Fruit fly (Drosophila melanogaster): ENCODE measurements around the gene Tsp39D.

Gene Tsp39D

DNA sequence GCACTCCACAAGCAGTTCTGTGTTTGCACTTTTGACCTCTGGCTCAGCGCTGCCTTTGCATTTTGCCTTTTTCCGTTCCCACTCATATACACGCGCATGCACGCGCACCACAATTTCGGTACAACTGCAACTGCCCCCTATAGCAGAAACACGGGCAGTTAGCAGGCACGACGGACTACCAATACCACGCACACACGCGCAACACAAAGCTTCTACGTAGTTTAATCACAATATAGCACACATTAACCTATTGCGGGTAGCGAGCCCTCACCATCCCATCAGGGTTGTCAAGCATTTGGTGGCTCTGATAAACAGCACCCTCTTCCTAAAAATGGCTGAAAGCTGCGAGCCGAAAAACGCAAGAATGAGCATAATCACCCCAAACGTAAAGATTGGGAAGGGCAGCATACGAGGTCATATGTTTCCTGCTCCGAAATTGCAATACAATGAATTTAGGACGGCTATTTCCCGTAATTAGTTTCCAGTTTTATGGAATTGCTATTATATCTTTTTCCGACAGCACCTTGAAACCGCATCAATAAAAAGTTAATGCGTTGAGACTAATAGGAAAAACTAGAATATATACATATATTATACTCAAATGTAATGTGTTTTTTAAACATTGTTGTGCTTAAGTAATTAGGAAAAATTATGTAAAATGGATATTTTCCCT is 34.5 kb upstream of the Tsp39D start, which contains the start of gene Mondo (continued):
- TF ChIP-seq CG10543 (GFP tag; optimal IDR thresholded peaks at IDR 0.05) (peak; percentile 11), CG18011 (GFP tag; optimal IDR thresholded peaks at IDR 0.05) (no peak), CG31441 (GFP tag; IDR thresholded peaks at IDR 0.05) (peak; percentile 43; the same call in 1 of the 2 replicates), CG12071 (GFP tag; optimal IDR thresholded peaks at IDR 0.05) (no peak), CG3847 (GFP tag; IDR thresholded peaks at IDR 0.05) (peak; percentile 59), CG16863 (GFP tag; optimal IDR thresholded peaks at IDR 0.05) (no peak), ac (GFP tag; optimal IDR thresholded peaks at IDR 0.05) (no peak), CG9609 (GFP tag; optimal IDR thresholded peaks at IDR 0.05) (peak; percentile 46), CG9727 (GFP tag; optimal IDR thresholded peaks at IDR 0.05) (no peak), Hmx (GFP tag; optimal IDR thresholded peaks at IDR 0.05) (no peak), Camta (GFP tag; optimal IDR thresholded peaks at IDR 0.05) (no peak), CG7839 (tag; optimal IDR thresholded peaks at IDR 0.05) (peak; percentile 63), psq (GFP tag; optimal IDR thresholded peaks at IDR 0.05) (no peak), MBD-R2 (GFP tag; IDR thresholded peaks at IDR 0.05) (peak; percentile 58), CrebB (tag; optimal IDR thresholded peaks at IDR 0.05) (no peak), CG18619 (GFP tag; optimal IDR thresholded peaks at IDR 0.05) (no peak), CG12942 (GFP tag; optimal IDR thresholded peaks at IDR 0.05) (no peak), CG4282 (GFP tag; optimal IDR thresholded peaks at IDR 0.05) (no peak), Eip74EF (GFP tag; optimal IDR thresholded peaks at IDR 0.05) (no peak), Sox100B (GFP tag; optimal IDR thresholded peaks at IDR 0.05) (peak; percentile 3), Elba2 (GFP tag; optimal IDR thresholded peaks at IDR 0.05) (no peak), CG17328 (GFP tag; IDR thresholded peaks at IDR 0.05) (no peak; the same call in 1 of the 2 replicates), maf-S (GFP tag; optimal IDR thresholded peaks at IDR 0.05) (no peak), trem (tag; optimal IDR thresholded peaks at IDR 0.05) (peak; percentile 15), rib (GFP tag; IDR thresholded peaks at IDR 0.05) (no peak), pho (GFP tag; optimal IDR thresholded peaks at IDR 0.05) (peak; percentile 17), Hsf (GFP tag; optimal IDR thresholded peaks at IDR 0.05) (no peak), tna (GFP tag; IDR thresholded peaks at IDR 0.05; ENCODE audit: partially characterized antibody) (no peak), CG12219 (GFP tag; optimal IDR thresholded peaks at IDR 0.05) (no peak), CG2129 (GFP tag; IDR thresholded peaks at IDR 0.05; ENCODE audit: partially characterized antibody) (no peak), Doc3 (GFP tag; IDR thresholded peaks at IDR 0.05; ENCODE audit: partially characterized antibody) (no peak), Dip3 (GFP tag; optimal IDR thresholded peaks at IDR 0.05) (no peak), eve (GFP tag; optimal IDR thresholded peaks at IDR 0.05) (no peak), dan (GFP tag; IDR thresholded peaks at IDR 0.05) (no peak), run (tag; optimal IDR thresholded peaks at IDR 0.05) (peak; percentile 4), Asciz (GFP tag; optimal IDR thresholded peaks at IDR 0.05) (peak; percentile 9), TFAM (GFP tag; optimal IDR thresholded peaks at IDR 0.05) (no peak), CG4360 (GFP tag; IDR thresholded peaks at IDR 0.05) (no peak), sima (GFP tag; optimal IDR thresholded peaks at IDR 0.05) (no peak), HLHmδ (GFP tag; optimal IDR thresholded peaks at IDR 0.05) (no peak), Max (GFP tag; optimal IDR thresholded peaks at IDR 0.05) (no peak), ATbp (GFP tag; optimal IDR thresholded peaks at IDR 0.05) (no peak), CG14965 (GFP tag; optimal IDR thresholded peaks at IDR 0.05; ENCODE audit: borderline replicate concordance) (no peak), ems (GFP tag; optimal IDR thresholded peaks at IDR 0.05) (peak; percentile 3), D (optimal IDR thresholded peaks at IDR 0.05) (no peak), D (GFP tag; optimal IDR thresholded peaks at IDR 0.05) (no peak), CG4707 (GFP tag; optimal IDR thresholded peaks at IDR 0.05) (no peak), dysf (GFP tag; IDR thresholded peaks at IDR 0.05) (no peak; the same call in 2 of the 3 replicates), esg (GFP tag; conservative IDR thresholded peaks at IDR 0.05) (no peak), CG16779 (GFP tag; IDR thresholded peaks at IDR 0.05) (0 out of 2 replicates have a peak, but pooled peaks have one; percentile 5)

Measured in whole organism, embryonic.